Fruit fly (Drosophila melanogaster) whole organism, pupa: Measurements from ENCODE around the gene CG15025.

Source experiments
- CG10348 ChIP-seq: fragments of 200-800 bp; sonication (Bioruptor generic); IDR thresholded peaks from 2 replicates; pipeline ENCODE4 v1.3.6; 2022; ENCODE audit warnings: missing biosample characterization, missing genetic modification characterization
- CG12605 ChIP-seq: fragments of 200-800 bp; sonication (Bioruptor generic); IDR thresholded peaks from 2 replicates; pipeline ENCODE4 v1.3.6; 2022; ENCODE audit warnings: missing biosample characterization, missing genetic modification characterization
- CG15710 ChIP-seq: fragments of 200-800 bp; sonication (Bioruptor generic); optimal IDR thresholded peaks from 2 replicates; lab custom pipeline; 2018; ENCODE audit warnings: missing biosample characterization, mild to moderate bottlenecking, missing genetic modification characterization, moderate library complexity
- CG34367 ChIP-seq: fragments of 200-800 bp; sonication (Bioruptor generic); optimal IDR thresholded peaks from 2 replicates; lab custom pipeline; 2018; ENCODE audit warnings: missing biosample characterization, mild to moderate bottlenecking, missing genetic modification characterization
- CG4496 ChIP-seq: fragments of 200-800 bp; sonication (Bioruptor generic); IDR thresholded peaks from 3 replicates; pipeline ENCODE4 v1.3.6; 2022; ENCODE audit warnings: missing biosample characterization, missing genetic modification characterization
- CG8159 ChIP-seq: fragments of 200-800 bp; sonication (Bioruptor generic); optimal IDR thresholded peaks from 3 replicates; lab custom pipeline; 2018; ENCODE audit warnings: missing biosample characterization, mild to moderate bottlenecking, missing genetic modification characterization, moderate library complexity
- D1 ChIP-seq: fragments of 200-800 bp; sonication (Bioruptor generic); optimal IDR thresholded peaks from 2 replicates; lab custom pipeline; 2018; ENCODE audit warnings: missing biosample characterization, mild to moderate bottlenecking, missing genetic modification characterization, moderate library complexity
- EcR ChIP-seq: fragments of 200-800 bp; sonication (Bioruptor generic); optimal IDR thresholded peaks from 3 replicates; lab custom pipeline; 2019; ENCODE audit warnings: missing biosample characterization, missing genetic modification characterization, mild to moderate bottlenecking, moderate library complexity, missing genetic modification reagents
- Ets98B ChIP-seq: fragments of 200-800 bp; sonication (Bioruptor generic); IDR thresholded peaks from 2 replicates; pipeline ENCODE4 v1.3.6; 2022; ENCODE audit warnings: missing biosample characterization, missing genetic modification characterization
- Pif1B ChIP-seq: fragments of 200-800 bp; sonication (Bioruptor generic); optimal IDR thresholded peaks from 3 replicates; lab custom pipeline; 2016; ENCODE audit warnings: missing biosample characterization, missing genetic modification characterization
- Snoo ChIP-seq: fragments of 200-800 bp; sonication (Bioruptor generic); optimal IDR thresholded peaks from 3 replicates; lab custom pipeline; 2017; ENCODE audit warnings: missing biosample characterization, mild to moderate bottlenecking, missing genetic modification characterization, inconsistent platforms
- fd96Ca ChIP-seq: fragments of 200-800 bp; sonication (Bioruptor generic); IDR thresholded peaks from 3 replicates; pipeline ENCODE4 v1.3.6; 2022; ENCODE audit warnings: missing biosample characterization, missing genetic modification characterization
- gl ChIP-seq: fragments of 200-800 bp; sonication (Bioruptor generic); optimal IDR thresholded peaks from 2 replicates; lab custom pipeline; 2018; ENCODE audit warnings: missing biosample characterization, mild to moderate bottlenecking, missing genetic modification characterization
- rn ChIP-seq: fragments of 200-800 bp; sonication (Bioruptor generic); IDR thresholded peaks from 2 replicates; pipeline ENCODE4 v1.3.6; 2022; ENCODE audit warnings: missing biosample characterization, missing genetic modification characterization

dm6 chr3R:19509186-19509522 lies 18.2 kb upstream of the CG15025 start:
- TF ChIP-seq CG4496, result no peak
- no peak for TF ChIP-seq EcR
- no peak for TF ChIP-seq CG12605 (GFP tag; lab: Robert Waterston, UW)
- no peak for TF ChIP-seq CG8159 (tag; lab: Kevin White, UChicago)
- TF ChIP-seq fd96Ca (GFP tag; lab: Robert Waterston, UW), result no peak
- TF ChIP-seq D1 (tag; lab: Kevin White, UChicago), result no peak
- TF ChIP-seq Ets98B, result no peak
- no peak for TF ChIP-seq CG34367 (tag; lab: Kevin White, UChicago)
- TF ChIP-seq Pif1B, result no peak
- no peak for TF ChIP-seq Snoo (tag; lab: Kevin White, UChicago)
- TF ChIP-seq CG10348 (GFP tag; lab: Robert Waterston, UW), result no peak
- no peak for TF ChIP-seq rn (GFP tag; lab: Robert Waterston, UW)
- no peak for TF ChIP-seq CG15710 (tag; lab: Kevin White, UChicago)
- no peak for TF ChIP-seq gl (tag; lab: Kevin White, UChicago)
